Fruit fly (Drosophila melanogaster) whole organism, embryonic: ENCODE results near the gene CG5262.

Source experiments
- CG10366 ChIP-seq: fragments of 200-800 bp; sonication (Bioruptor generic); IDR thresholded peaks from 2 replicates; pipeline ENCODE4 v1.3.6; 2022; ENCODE audit warnings: missing biosample characterization, missing genetic modification characterization
- CG10431 ChIP-seq: fragments of 200-800 bp; sonication (Bioruptor generic); optimal IDR thresholded peaks from 3 replicates; lab custom pipeline; 2018; ENCODE audit warnings: missing biosample characterization, mild to moderate bottlenecking, missing genetic modification characterization
- CG10654 ChIP-seq: fragments of 200-800 bp; sonication (Bioruptor generic); optimal IDR thresholded peaks from 2 replicates; lab custom pipeline; 2016; ENCODE audit warnings: missing biosample characterization, missing genetic modification characterization
- CG11398 ChIP-seq: fragments of 200-800 bp; sonication (Bioruptor generic); optimal IDR thresholded peaks from 2 replicates; lab custom pipeline; 2016; ENCODE audit warnings: missing biosample characterization, missing genetic modification characterization
- CG11560 ChIP-seq: fragments of 200-800 bp; sonication (Bioruptor generic); IDR thresholded peaks from 3 replicates; pipeline ENCODE4 v1.3.6; 2022; ENCODE audit warnings: missing biosample characterization, missing genetic modification characterization
- CG12659 ChIP-seq: fragments of 200-800 bp; sonication (Bioruptor generic); optimal IDR thresholded peaks from 3 replicates; lab custom pipeline; 2017; ENCODE audit warnings: mild to moderate bottlenecking, missing biosample characterization, missing genetic modification reagents, missing genetic modification characterization
- CG12744 ChIP-seq: fragments of 200-800 bp; sonication (Bioruptor generic); optimal IDR thresholded peaks from 2 replicates; lab custom pipeline; 2016; ENCODE audit warnings: missing biosample characterization, missing genetic modification characterization
- CG13894 ChIP-seq: fragments of 200-800 bp; sonication (Bioruptor generic); optimal IDR thresholded peaks from 3 replicates; lab custom pipeline; 2018; ENCODE audit warnings: missing biosample characterization, mild to moderate bottlenecking, missing genetic modification characterization, moderate library complexity
- CG14050 ChIP-seq: fragments of 200-800 bp; sonication (Bioruptor generic); IDR thresholded peaks from 3 replicates; pipeline ENCODE4 v1.3.6; 2022; ENCODE audit warnings: missing biosample characterization, missing genetic modification characterization
- CG15269 ChIP-seq: fragments of 200-800 bp; sonication (Bioruptor generic); optimal IDR thresholded peaks from 2 replicates; lab custom pipeline; 2018; ENCODE audit warnings: missing biosample characterization, mild to moderate bottlenecking, missing genetic modification characterization, moderate library complexity
- CG15696 ChIP-seq: fragments of 200-800 bp; sonication (Bioruptor generic); optimal IDR thresholded peaks from 2 replicates; lab custom pipeline; 2019; ENCODE audit warnings: missing biosample characterization, mild to moderate bottlenecking, missing genetic modification characterization, moderate library complexity
- CG17829 ChIP-seq: fragments of 200-800 bp; optimal IDR thresholded peaks from 2 replicates; lab custom pipeline; 2019; ENCODE audit warnings: missing biosample characterization, mild to moderate bottlenecking, missing genetic modification characterization, moderate library complexity
- CG18476 ChIP-seq: fragments of 200-800 bp; sonication (Bioruptor generic); optimal IDR thresholded peaks from 2 replicates; lab custom pipeline; 2016; ENCODE audit warnings: missing biosample characterization, mild to moderate bottlenecking, missing genetic modification characterization
- CG31365 ChIP-seq: fragments of 200-800 bp; sonication (Bioruptor generic); optimal IDR thresholded peaks from 2 replicates; lab custom pipeline; 2018; ENCODE audit warnings: missing biosample characterization, mild to moderate bottlenecking, missing genetic modification characterization
- CG34224 ChIP-seq: fragments of 200-800 bp; sonication (Bioruptor generic); IDR thresholded peaks from 3 replicates; pipeline ENCODE4 v1.3.6; 2022; ENCODE audit warnings: missing biosample characterization, missing genetic modification characterization; ENCODE audit not compliant: partially characterized antibody
- CG4730 ChIP-seq: fragments of 200-800 bp; sonication (Bioruptor generic); IDR thresholded peaks from 2 replicates; pipeline ENCODE4 v1.3.6; 2022; ENCODE audit warnings: missing biosample characterization, missing genetic modification characterization
- CG4854 ChIP-seq: fragments of 200-800 bp; sonication (Bioruptor generic); optimal IDR thresholded peaks from 2 replicates; lab custom pipeline; 2016; ENCODE audit warnings: missing biosample characterization, missing genetic modification characterization, inconsistent platforms
- CG9437 ChIP-seq: fragments of 200-800 bp; sonication (Bioruptor generic); optimal IDR thresholded peaks from 2 replicates; lab custom pipeline; 2018; ENCODE audit warnings: missing biosample characterization, mild to moderate bottlenecking, missing genetic modification characterization
- CG9876 ChIP-seq: fragments of 200-800 bp; sonication (Bioruptor generic); optimal IDR thresholded peaks from 2 replicates; lab custom pipeline; 2016; ENCODE audit warnings: missing biosample characterization, missing genetic modification characterization
- Dek ChIP-seq: fragments of 200-800 bp; sonication (Bioruptor generic); optimal IDR thresholded peaks from 3 replicates; lab custom pipeline; 2019; ENCODE audit warnings: missing biosample characterization, mild to moderate bottlenecking, missing genetic modification characterization, moderate library complexity
- Dref ChIP-seq: fragments of 200-800 bp; sonication (Bioruptor generic); IDR thresholded peaks from 2 replicates; pipeline ENCODE4 v1.3.6; 2022; ENCODE audit warnings: missing biosample characterization, missing genetic modification characterization
- Drgx ChIP-seq: fragments of 200-800 bp; sonication (Bioruptor generic); IDR thresholded peaks from 2 replicates; pipeline ENCODE4 v1.3.6; 2022; ENCODE audit warnings: missing biosample characterization, missing genetic modification characterization
- HmgD ChIP-seq: fragments of 200-800 bp; sonication (Bioruptor generic); optimal IDR thresholded peaks from 3 replicates; lab custom pipeline; 2016; ENCODE audit warnings: missing biosample characterization, missing genetic modification characterization
- Hr39 ChIP-seq: fragments of >200 bp; optimal IDR thresholded peaks from 2 replicates; lab custom pipeline; 2017
- Hr78 ChIP-seq, 2 experiments: fragments of 200-800 bp in 1 of 2; fragments of >200 bp in 1 of 2; sonication (Bioruptor generic) in 1 of 2; optimal IDR thresholded peaks; 2 replicates each; lab custom pipeline; 2017 to 2019; ENCODE audit warnings: missing biosample characterization in 2 of 2, missing genetic modification characterization in 2 of 2, mild to moderate bottlenecking in 1 of 2, moderate library complexity in 1 of 2
- MESR4 ChIP-seq: fragments of 200-800 bp; sonication (Bioruptor generic); optimal IDR thresholded peaks from 2 replicates; lab custom pipeline; 2018; ENCODE audit warnings: missing biosample characterization, mild to moderate bottlenecking, missing genetic modification characterization, moderate library complexity
- Meics ChIP-seq: fragments of 200-800 bp; sonication (Bioruptor generic); optimal IDR thresholded peaks from 2 replicates; lab custom pipeline; 2017; ENCODE audit warnings: missing biosample characterization, mild to moderate bottlenecking, missing genetic modification characterization
- Mes4 ChIP-seq: fragments of 200-800 bp; sonication (Bioruptor generic); optimal IDR thresholded peaks from 2 replicates; lab custom pipeline; 2016; ENCODE audit warnings: missing biosample characterization, missing genetic modification characterization
- NC2α ChIP-seq: fragments of 200-800 bp; sonication (Bioruptor generic); optimal IDR thresholded peaks from 2 replicates; lab custom pipeline; 2016; ENCODE audit warnings: missing biosample characterization, missing genetic modification characterization
- Spps ChIP-seq: fragments of 200-800 bp; sonication (Bioruptor generic); optimal IDR thresholded peaks from 2 replicates; lab custom pipeline; 2018; ENCODE audit warnings: missing biosample characterization, mild to moderate bottlenecking, missing genetic modification characterization
- ara ChIP-seq: fragments of 200-800 bp; sonication (Bioruptor generic); IDR thresholded peaks from 2 replicates; pipeline ENCODE4 v1.3.6; 2022; ENCODE audit warnings: missing biosample characterization, missing genetic modification characterization
- cad ChIP-seq: fragments of >200 bp; optimal IDR thresholded peaks from 2 replicates; lab custom pipeline; 2017; ENCODE audit warnings: missing biosample characterization, missing genetic modification characterization
- cas ChIP-seq: fragments of 200-800 bp; sonication (Bioruptor generic); IDR thresholded peaks from 2 replicates; pipeline ENCODE4 v1.3.6; 2022; ENCODE audit warnings: missing biosample characterization, missing genetic modification characterization
- chm ChIP-seq: fragments of 200-800 bp; sonication (Bioruptor generic); IDR thresholded peaks from 2 replicates; pipeline ENCODE4 v1.3.6; 2022; ENCODE audit warnings: missing biosample characterization, missing genetic modification characterization
- dati ChIP-seq: fragments of 200-800 bp; sonication (Bioruptor generic); IDR thresholded peaks from 2 replicates; pipeline ENCODE4 v1.3.6; 2022; ENCODE audit warnings: missing biosample characterization, missing genetic modification characterization
- dysf ChIP-seq: fragments of 200-800 bp; sonication (Bioruptor generic); IDR thresholded peaks from 3 replicates; pipeline ENCODE4 v1.3.6; 2022; ENCODE audit warnings: missing biosample characterization, missing genetic modification characterization
- jumu ChIP-seq: fragments of 200-800 bp; sonication (Bioruptor generic); optimal IDR thresholded peaks from 3 replicates; lab custom pipeline; 2016; ENCODE audit warnings: missing biosample characterization, missing genetic modification characterization
- knrl ChIP-seq: fragments of 200-800 bp; sonication (Bioruptor generic); IDR thresholded peaks from 3 replicates; pipeline ENCODE4 v1.3.6; 2022; ENCODE audit warnings: missing biosample characterization, missing genetic modification characterization; ENCODE audit not compliant: partially characterized antibody
- lmd ChIP-seq: fragments of 200-800 bp; sonication (Bioruptor generic); IDR thresholded peaks from 2 replicates; pipeline ENCODE4 v1.3.6; 2022; ENCODE audit warnings: missing biosample characterization, missing genetic modification characterization
- lola ChIP-seq, 3 experiments: fragments of >200 bp in 2 of 3; fragments of 200-800 bp in 1 of 3; sonication (Bioruptor generic) in 1 of 3; optimal IDR thresholded peaks; 2 replicates each; lab custom pipeline; 2017 to 2019; ENCODE audit warnings: missing biosample characterization in 3 of 3, missing genetic modification characterization in 3 of 3, mild to moderate bottlenecking in 1 of 3, moderate library complexity in 1 of 3
- org-1 ChIP-seq: fragments of 200-800 bp; sonication (Bioruptor generic); optimal IDR thresholded peaks from 2 replicates; lab custom pipeline; 2017; ENCODE audit warnings: missing biosample characterization, missing genetic modification characterization
- otp ChIP-seq: fragments of 200-800 bp; sonication (Bioruptor generic); IDR thresholded peaks from 3 replicates; pipeline ENCODE4, ENCODE4 v1.3.6; 2022; ENCODE audit warnings: missing biosample characterization, missing genetic modification characterization
- run ChIP-seq: fragments of 200-800 bp; sonication (Bioruptor generic); optimal IDR thresholded peaks from 3 replicates; lab custom pipeline; 2018; ENCODE audit warnings: missing biosample characterization, mild to moderate bottlenecking, missing genetic modification characterization
- stc ChIP-seq: fragments of 200-800 bp; sonication (Bioruptor generic); IDR thresholded peaks from 2 replicates; pipeline ENCODE4 v1.3.6; 2022; ENCODE audit warnings: missing biosample characterization, missing genetic modification characterization
- trh ChIP-seq: fragments of 200-800 bp; sonication (Bioruptor generic); optimal IDR thresholded peaks from 2 replicates; lab custom pipeline; 2016; ENCODE audit warnings: missing biosample characterization, missing genetic modification characterization
- tx ChIP-seq: fragments of 200-800 bp; sonication (Bioruptor generic); optimal IDR thresholded peaks from 2 replicates; lab custom pipeline; 2016; ENCODE audit warnings: missing biosample characterization, missing genetic modification characterization
- vfl ChIP-seq: fragments of 200-800 bp; sonication (Bioruptor generic); optimal IDR thresholded peaks from 2 replicates; lab custom pipeline; 2016; ENCODE audit warnings: missing biosample characterization, missing genetic modification characterization
- zf30C ChIP-seq: fragments of 200-800 bp; sonication (Bioruptor generic); optimal IDR thresholded peaks from 3 replicates; lab custom pipeline; 2018; ENCODE audit warnings: missing biosample characterization, mild to moderate bottlenecking, missing genetic modification characterization

Gene CG5262

DNA sequence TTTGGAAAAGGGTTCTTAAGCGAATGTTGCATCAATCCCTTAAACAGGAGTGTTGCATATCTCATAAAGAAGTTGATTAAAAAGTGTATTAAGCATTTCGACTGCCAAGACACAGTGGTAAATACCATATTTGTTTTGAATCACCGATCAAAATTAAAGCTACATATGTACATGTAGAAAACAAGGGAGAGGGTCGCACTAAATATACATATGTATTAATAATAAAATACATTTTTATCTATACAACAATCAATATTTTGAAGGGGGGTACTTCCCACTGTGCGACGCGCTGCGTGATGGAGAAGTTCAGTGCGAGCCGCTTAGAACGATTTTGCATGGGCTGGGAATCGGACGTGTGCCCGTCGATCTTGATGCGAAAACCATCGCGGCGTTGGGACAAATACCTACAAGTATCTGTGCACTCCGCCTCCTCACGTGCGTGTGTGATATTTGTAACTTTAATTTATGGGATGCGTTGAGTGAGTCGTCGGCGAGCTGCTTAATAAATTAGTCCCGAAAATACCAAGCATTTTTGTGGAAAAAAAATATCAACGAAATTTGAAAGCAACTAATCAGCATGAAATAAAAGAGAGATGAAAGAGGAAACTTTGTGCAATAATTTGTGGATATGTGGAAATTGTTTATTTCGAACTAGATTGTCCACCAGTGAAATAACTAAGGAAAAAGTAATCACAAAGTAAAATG lies 14.7 kb upstream of the CG5262 start (continued):
- peak; percentile 35; the same call in 1 of the 3 replicates for TF ChIP-seq knrl (GFP tag; lab: Robert Waterston, UW)
- TF ChIP-seq Hr39 (lab: Kevin White, UChicago) = no peak
- peak; percentile 77 for TF ChIP-seq run (tag; lab: Kevin White, UChicago)
- peak; percentile 84 for TF ChIP-seq otp (GFP tag; lab: Robert Waterston, UW)
- TF ChIP-seq Drgx (GFP tag; lab: Robert Waterston, UW) = peak; percentile 90
- 0 out of 2 replicates have a peak, but pooled peaks have one; percentile 36 for TF ChIP-seq Dref (GFP tag; lab: Robert Waterston, UW)
- peak; percentile 88 for TF ChIP-seq CG12659 (GFP tag; lab: Kevin White, UChicago)
- TF ChIP-seq MESR4 (GFP tag; lab: Kevin White, UChicago) = peak; percentile 14
- TF ChIP-seq cas (GFP tag; lab: Robert Waterston, UW) = peak; percentile 73
- TF ChIP-seq chm (GFP tag; lab: Robert Waterston, UW) = peak; percentile 93
- TF ChIP-seq trh = peak; percentile 78
- no peak for TF ChIP-seq NC2α (GFP tag; lab: Kevin White, UChicago)
- TF ChIP-seq vfl (GFP tag; lab: Kevin White, UChicago) = peak; percentile 32
- TF ChIP-seq CG11560 = 0 out of 3 replicates have a peak, but pooled peaks have one; percentile 48
- TF ChIP-seq CG9876 (GFP tag; lab: Kevin White, UChicago) = no peak
- peak; percentile 66 for TF ChIP-seq Spps (tag; lab: Kevin White, UChicago)
- TF ChIP-seq jumu = peak; percentile 44
- no peak for TF ChIP-seq CG10431
- peak; percentile 90 for TF ChIP-seq ara (GFP tag; lab: Robert Waterston, UW)
- peak; percentile 87 for TF ChIP-seq CG14050 (GFP tag; lab: Robert Waterston, UW)
- TF ChIP-seq Dek (tag; lab: Kevin White, UChicago) = peak; percentile 66
- no peak for TF ChIP-seq zf30C (GFP tag; lab: Kevin White, UChicago)
- TF ChIP-seq CG15696 (tag; lab: Kevin White, UChicago) = peak; percentile 43
- peak in 1 of 3 experiments; percentile 60 for TF ChIP-seq lola (GFP tag; optimal IDR thresholded peaks at IDR 0.05; lab: Kevin White, UChicago)
- peak; percentile 85 for TF ChIP-seq CG17829 (tag; lab: Kevin White, UChicago)
- TF ChIP-seq cad = no peak
- peak; percentile 74 for TF ChIP-seq org-1 (GFP tag; lab: Kevin White, UChicago)
- peak; percentile 93 for TF ChIP-seq dysf (GFP tag; lab: Robert Waterston, UW)
- TF ChIP-seq CG13894 = peak; percentile 30
- peak; percentile 90 for TF ChIP-seq CG10366 (GFP tag; lab: Robert Waterston, UW)
- peak; percentile 82 for TF ChIP-seq CG9437 (GFP tag; lab: Kevin White, UChicago)
- TF ChIP-seq CG15269 = peak; percentile 89
- TF ChIP-seq CG10654 (GFP tag; lab: Kevin White, UChicago) = peak; percentile 75
- TF ChIP-seq HmgD (GFP tag; lab: Kevin White, UChicago) = no peak
- TF ChIP-seq Mes4 (GFP tag; lab: Kevin White, UChicago) = peak; percentile 15
- TF ChIP-seq Hr78 (GFP tag; optimal IDR thresholded peaks at IDR 0.05; lab: Kevin White, UChicago) = peak in 1 of 2 experiments; percentile 33
- peak; percentile 86 for TF ChIP-seq Meics
- TF ChIP-seq CG11398 = no peak
- TF ChIP-seq CG31365 = peak; percentile 53
- peak; percentile 53 for TF ChIP-seq CG18476 (GFP tag; lab: Kevin White, UChicago)
- TF ChIP-seq CG4854 (GFP tag; lab: Kevin White, UChicago) = peak; percentile 41
- TF ChIP-seq dati (GFP tag; lab: Robert Waterston, UW) = peak; percentile 74; the same call in 1 of the 2 replicates
- TF ChIP-seq tx (GFP tag; lab: Kevin White, UChicago) = peak; percentile 10
- TF ChIP-seq CG12744 = peak; percentile 7
- TF ChIP-seq stc (GFP tag; lab: Robert Waterston, UW) = peak; percentile 91
- no peak for TF ChIP-seq CG34224 (GFP tag; lab: Robert Waterston, UW)
- peak; percentile 84 for TF ChIP-seq CG4730 (GFP tag; lab: Robert Waterston, UW)
- peak; percentile 91 for TF ChIP-seq lmd (GFP tag; lab: Robert Waterston, UW)
